Fruit fly (Drosophila melanogaster) whole organism, prepupa: ENCODE results near the gene CG32066.

Experiments
- Blimp-1 ChIP-seq: fragments of 200-800 bp; sonication (Bioruptor generic); optimal IDR thresholded peaks from 3 replicates; lab custom pipeline; 2017; ENCODE audit warnings: missing biosample characterization, missing genetic modification characterization, mild to moderate bottlenecking, moderate library complexity, missing genetic modification reagents
- CG11902 ChIP-seq: fragments of 200-800 bp; sonication (Bioruptor generic); optimal IDR thresholded peaks from 3 replicates; lab custom pipeline; 2016; ENCODE audit warnings: missing biosample characterization, missing genetic modification characterization
- Sox102F ChIP-seq: fragments of 200-800 bp; sonication (Bioruptor generic); optimal IDR thresholded peaks from 2 replicates; lab custom pipeline; 2016; ENCODE audit warnings: missing biosample characterization, mild to moderate bottlenecking, missing genetic modification characterization
- eg ChIP-seq: fragments of 200-800 bp; sonication (Bioruptor generic); IDR thresholded peaks from 3 replicates; pipeline ENCODE4 v1.3.6; 2022; ENCODE audit warnings: missing biosample characterization, missing genetic modification characterization

dm6 chr3L:10682725-10683367, 22.0 kb upstream of the CG32066 start:
- TF ChIP-seq Sox102F (GFP tag; lab: Kevin White, UChicago), result peak; percentile 92
- TF ChIP-seq Blimp-1 (GFP tag; lab: Kevin White, UChicago), result peak; percentile 92
- TF ChIP-seq eg (GFP tag; lab: Robert Waterston, UW), result peak; percentile 93
- TF ChIP-seq CG11902 (GFP tag; lab: Kevin White, UChicago), result peak; percentile 96
